Worm (Caenorhabditis elegans): ENCODE data around the gene svh-5.

Gene svh-5

DNA sequence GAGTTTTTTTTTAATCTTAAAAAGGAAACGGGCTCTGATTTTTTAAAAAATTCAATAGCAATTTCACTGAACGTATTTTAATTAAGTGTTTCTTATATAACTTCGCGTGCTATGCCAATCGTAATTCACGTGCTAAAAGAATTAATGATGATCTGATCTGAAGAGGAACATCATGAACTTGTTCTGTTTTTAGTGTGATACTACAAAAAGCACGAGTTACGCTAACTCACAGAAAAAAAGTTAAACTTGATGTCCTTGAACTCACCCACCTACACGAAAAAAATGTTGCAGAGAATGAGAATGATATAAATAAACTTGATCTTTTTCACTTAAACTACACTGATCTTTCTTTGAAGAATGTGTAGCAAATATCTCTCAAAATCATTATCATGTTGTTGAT is 2.3 kb upstream of the svh-5 start:
- TF ChIP-seq tbx-8 (GFP tag; optimal IDR thresholded peaks at IDR 0.05) (no peak), nhr-12 (tag; optimal IDR thresholded peaks at IDR 0.05) (no peak), ztf-11 (tag; optimal IDR thresholded peaks at IDR 0.05) (no peak), ham-2 (GFP tag; optimal IDR thresholded peaks at IDR 0.05) (no peak), ceh-83 (GFP tag; optimal IDR thresholded peaks at IDR 0.05) (no peak), unc-62 (GFP tag; optimal IDR thresholded peaks at IDR 0.05) (no peak), ces-1 (GFP tag; optimal IDR thresholded peaks at IDR 0.05) (no peak), drap-1 (GFP tag; optimal IDR thresholded peaks at IDR 0.05) (no peak), pha-4 (tag; optimal IDR thresholded peaks at IDR 0.05) (no peak), M03D4.4 (tag; optimal IDR thresholded peaks at IDR 0.05) (no peak), bed-3 (GFP tag; optimal IDR thresholded peaks at IDR 0.05) (no peak), elt-1 (tag; optimal IDR thresholded peaks at IDR 0.05; ENCODE audit: borderline replicate concordance, insufficient read depth) (no peak), nhr-2 (tag; optimal IDR thresholded peaks at IDR 0.05) (no peak), elt-3 (tag; optimal IDR thresholded peaks at IDR 0.05) (no peak), hlh-1 (tag; optimal IDR thresholded peaks at IDR 0.05) (no peak), lin-13 (tag; optimal IDR thresholded peaks at IDR 0.05) (no peak), sptf-1 (tag; optimal IDR thresholded peaks at IDR 0.05) (no peak), nhr-28 (tag; optimal IDR thresholded peaks at IDR 0.05) (no peak)

DNA sequence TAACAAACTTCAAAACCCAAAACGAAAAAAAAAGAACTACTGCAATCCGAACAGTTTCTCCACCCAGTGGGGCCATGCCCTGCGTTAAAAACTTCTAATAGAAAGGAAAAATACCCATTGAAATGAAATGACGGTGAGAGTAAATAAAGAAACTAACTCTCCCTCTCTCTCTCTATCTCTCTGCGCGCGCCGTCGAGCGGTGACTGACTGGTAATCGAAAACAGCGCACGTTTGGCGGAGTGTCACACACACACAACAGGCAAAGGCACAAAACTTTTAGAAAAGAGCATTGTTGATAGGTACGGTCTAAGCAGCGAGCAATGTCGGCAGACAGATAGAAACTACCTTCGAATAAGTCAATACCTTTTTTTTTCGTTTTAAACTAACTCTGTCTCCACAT is 1.0 kb downstream of the svh-5 start:
- TF ChIP-seq sptf-1 (tag; optimal IDR thresholded peaks at IDR 0.05), result no peak
- no peak for TF ChIP-seq ceh-43 (GFP tag; optimal IDR thresholded peaks at IDR 0.05)
- TF ChIP-seq pha-4 (tag; optimal IDR thresholded peaks at IDR 0.05), result peak; percentile 63
- TF ChIP-seq ztf-11 (tag; optimal IDR thresholded peaks at IDR 0.05), result no peak
- no peak for TF ChIP-seq flh-1 (GFP tag; optimal IDR thresholded peaks at IDR 0.05)
- no peak for TF ChIP-seq M03D4.4 (tag; optimal IDR thresholded peaks at IDR 0.05)

DNA sequence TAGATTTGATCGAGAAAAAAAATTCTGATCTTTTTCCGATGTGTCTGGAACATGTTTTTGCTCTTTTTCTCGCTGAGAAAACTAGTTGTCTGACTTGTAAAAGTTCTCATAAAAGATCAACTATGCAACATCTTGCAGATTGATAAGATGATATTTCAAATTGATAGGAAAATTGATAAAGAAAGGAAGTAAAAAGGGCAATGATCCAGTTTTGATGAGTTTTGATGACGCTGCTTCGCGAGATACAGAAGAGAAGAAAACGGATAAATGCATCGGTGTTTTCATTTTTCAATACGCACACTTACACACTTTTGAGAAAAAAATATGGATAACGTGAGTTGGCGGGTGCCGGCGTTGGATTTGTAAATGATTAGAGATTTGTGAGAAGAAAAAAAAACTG is 2.3 kb downstream of the svh-5 start:
- TF ChIP-seq nhr-28 (tag; optimal IDR thresholded peaks at IDR 0.05) (no peak), ham-2 (GFP tag; optimal IDR thresholded peaks at IDR 0.05) (no peak), bed-3 (GFP tag; optimal IDR thresholded peaks at IDR 0.05) (no peak), nhr-2 (tag; optimal IDR thresholded peaks at IDR 0.05) (no peak), mep-1 (tag; optimal IDR thresholded peaks at IDR 0.05) (no peak), lsy-2 (tag; optimal IDR thresholded peaks at IDR 0.05) (no peak), drap-1 (GFP tag; optimal IDR thresholded peaks at IDR 0.05) (no peak), ceh-39 (tag; optimal IDR thresholded peaks at IDR 0.05) (no peak), unc-62 (GFP tag; optimal IDR thresholded peaks at IDR 0.05) (no peak), zip-8 (tag; optimal IDR thresholded peaks at IDR 0.05) (no peak), snpc-4 (tag; optimal IDR thresholded peaks at IDR 0.05) (no peak), lin-32 (GFP tag; optimal IDR thresholded peaks at IDR 0.05) (no peak), hlh-1 (tag; optimal IDR thresholded peaks at IDR 0.05) (no peak), unc-120 (tag; optimal IDR thresholded peaks at IDR 0.05; ENCODE audit: poor library complexity, severe bottlenecking) (no peak), mab-5 (tag; optimal IDR thresholded peaks at IDR 0.05) (no peak), blmp-1 (tag; optimal IDR thresholded peaks at IDR 0.05) (no peak), unc-39 (tag; optimal IDR thresholded peaks at IDR 0.05) (no peak), nhr-12 (tag; optimal IDR thresholded peaks at IDR 0.05) (no peak), tbx-8 (GFP tag; optimal IDR thresholded peaks at IDR 0.05) (no peak), nhr-76 (tag; optimal IDR thresholded peaks at IDR 0.05) (no peak)

DNA sequence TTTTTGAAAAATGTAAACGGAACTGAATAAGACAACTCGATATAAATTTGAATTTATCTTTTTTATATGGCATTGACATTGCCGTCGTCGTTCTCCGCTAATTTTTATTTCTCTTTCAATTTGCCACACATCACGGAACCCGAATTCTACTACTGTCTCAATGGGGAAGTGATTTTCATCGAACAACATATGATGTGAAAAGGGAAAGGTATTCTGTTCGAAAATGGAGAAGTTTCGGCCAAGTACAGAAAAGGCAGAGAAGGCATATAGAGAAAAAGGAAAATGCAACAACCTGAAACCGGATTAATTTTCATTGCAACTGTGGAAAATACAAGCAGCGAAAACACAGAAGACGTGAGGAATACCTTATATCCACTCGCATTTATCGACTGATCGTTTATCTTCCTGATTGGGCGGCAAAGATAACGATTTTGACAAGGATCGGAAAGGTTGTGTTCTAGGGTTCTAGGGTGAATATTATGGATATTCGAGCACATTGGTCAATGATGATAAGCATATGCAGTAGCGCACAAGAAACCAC is 2.9 kb downstream of the svh-5 start:
- no peak for TF ChIP-seq nhr-28 (tag; optimal IDR thresholded peaks at IDR 0.05)
- no peak for TF ChIP-seq zip-8 (tag; optimal IDR thresholded peaks at IDR 0.05)
- peak; percentile 85 for TF ChIP-seq elt-1 (tag; optimal IDR thresholded peaks at IDR 0.05; ENCODE audit: borderline replicate concordance, insufficient read depth)
- no peak for TF ChIP-seq nhr-237 (tag; optimal IDR thresholded peaks at IDR 0.05)
- no peak for TF ChIP-seq flh-1 (GFP tag; optimal IDR thresholded peaks at IDR 0.05)

- no peak for TF ChIP-seq elt-3 (tag; optimal IDR thresholded peaks at IDR 0.05)
- no peak for TF ChIP-seq ztf-11 (tag; optimal IDR thresholded peaks at IDR 0.05)
- peak; percentile 34 for TF ChIP-seq M03D4.4 (tag; optimal IDR thresholded peaks at IDR 0.05)
- TF ChIP-seq mls-2 (tag; optimal IDR thresholded peaks at IDR 0.05), result peak; percentile 59
- peak; percentile 51 for TF ChIP-seq ces-1 (GFP tag; optimal IDR thresholded peaks at IDR 0.05)
- TF ChIP-seq bed-3 (GFP tag; optimal IDR thresholded peaks at IDR 0.05), result no peak
- peak; percentile 18 for TF ChIP-seq ham-2 (GFP tag; optimal IDR thresholded peaks at IDR 0.05)
These were observed 4.1 kb downstream of the svh-5 start for ce11 chrX:15373415-15374048.

Measured in whole organism, mixed stage, embryonic.